Fruit fly (Drosophila melanogaster): ENCODE measurements around the gene morgue.

dm6 chr2L:4416089-4416488 is 28.4 kb downstream of the morgue start:
- TF ChIP-seq Dll (optimal IDR thresholded peaks at IDR 0.05) (no peak), pan (optimal IDR thresholded peaks at IDR 0.05) (no peak), psq (optimal IDR thresholded peaks at IDR 0.05) (no peak), usp (GFP tag; optimal IDR thresholded peaks at IDR 0.05) (no peak), CG8478 (optimal IDR thresholded peaks at IDR 0.05) (no peak), EcR (GFP tag; optimal IDR thresholded peaks at IDR 0.05) (no peak)
